Worm (Caenorhabditis elegans): Measurements from ENCODE around the gene M163.9.

ce11 chrX:14478193-14478592, 8.8 kb downstream of the M163.9 start:
- TF ChIP-seq ceh-40 (GFP tag; IDR thresholded peaks at IDR 0.05) (no peak), bed-2 (GFP tag; IDR thresholded peaks at IDR 0.05) (no peak), F57A8.1 (GFP tag; optimal IDR thresholded peaks at IDR 0.05) (no peak), nfya-1 (tag; optimal IDR thresholded peaks at IDR 0.05; ENCODE audit: borderline replicate concordance, insufficient read depth) (no peak), F57C9.4 (tag; optimal IDR thresholded peaks at IDR 0.05) (no peak)

Measured in whole organism, young adult.